Worm (Caenorhabditis elegans): Measurements from ENCODE around the gene ccep-135.

- TF ChIP-seq nfya-1 (tag; optimal IDR thresholded peaks at IDR 0.05; ENCODE audit: borderline replicate concordance, insufficient read depth) (no peak), dpff-1 (tag; optimal IDR thresholded peaks at IDR 0.05) (no peak), hsf-1 (GFP tag; IDR thresholded peaks at IDR 0.05) (no peak), atf-7 (tag; optimal IDR thresholded peaks at IDR 0.05) (no peak), Y79H2A.3 (GFP tag; conservative IDR thresholded peaks at IDR 0.05) (no peak), Y56A3A.18 (GFP tag; IDR thresholded peaks at IDR 0.05) (no peak), ztf-3 (GFP tag; optimal IDR thresholded peaks at IDR 0.05) (no peak), attf-5 (GFP tag; optimal IDR thresholded peaks at IDR 0.05) (no peak), snpc-1.1 (tag; optimal IDR thresholded peaks at IDR 0.05; ENCODE audit: insufficient read depth) (no peak)
Observed at ce11 chrIII:3112001-3112400, 20.3 kb downstream of the ccep-135 start.
